Fruit fly (Drosophila melanogaster) whole organism, embryonic: ENCODE results near the gene CG2444.

Experiments used
- ATbp ChIP-seq: fragments of 200-800 bp; sonication (Bioruptor generic); optimal IDR thresholded peaks from 2 replicates; lab custom pipeline; 2017; ENCODE audit warnings: missing biosample characterization, mild to moderate bottlenecking, missing genetic modification characterization, missing genetic modification reagents
- CG10274 ChIP-seq: fragments of 200-800 bp; sonication (Bioruptor generic); optimal IDR thresholded peaks from 3 replicates; lab custom pipeline; 2017; ENCODE audit warnings: missing biosample characterization, mild to moderate bottlenecking, missing genetic modification characterization
- CG10366 ChIP-seq: fragments of 200-800 bp; sonication (Bioruptor generic); IDR thresholded peaks from 2 replicates; pipeline ENCODE4 v1.3.6; 2022; ENCODE audit warnings: missing biosample characterization, missing genetic modification characterization
- CG10654 ChIP-seq: fragments of 200-800 bp; sonication (Bioruptor generic); optimal IDR thresholded peaks from 2 replicates; lab custom pipeline; 2016; ENCODE audit warnings: missing biosample characterization, missing genetic modification characterization
- CG15514 ChIP-seq: fragments of 200-800 bp; sonication (Bioruptor generic); optimal IDR thresholded peaks from 3 replicates; lab custom pipeline; 2017; ENCODE audit warnings: missing biosample characterization, missing genetic modification characterization, mild to moderate bottlenecking, moderate library complexity, missing genetic modification reagents
- CG17612 ChIP-seq: fragments of 200-800 bp; sonication (Bioruptor generic); IDR thresholded peaks from 2 replicates; pipeline ENCODE4 v1.3.6; 2022; ENCODE audit warnings: missing biosample characterization, missing genetic modification characterization
- CG18011 ChIP-seq: fragments of 200-800 bp; sonication (Bioruptor generic); optimal IDR thresholded peaks from 2 replicates; lab custom pipeline; 2017; ENCODE audit warnings: missing biosample characterization, missing genetic modification characterization, mild to moderate bottlenecking, moderate library complexity, missing genotype
- CG3065 ChIP-seq: fragments of 200-800 bp; sonication (Bioruptor generic); optimal IDR thresholded peaks from 2 replicates; lab custom pipeline; 2016; ENCODE audit warnings: missing biosample characterization, missing genetic modification characterization
- CG31365 ChIP-seq: fragments of 200-800 bp; sonication (Bioruptor generic); optimal IDR thresholded peaks from 2 replicates; lab custom pipeline; 2018; ENCODE audit warnings: missing biosample characterization, mild to moderate bottlenecking, missing genetic modification characterization
- CG33213 ChIP-seq: fragments of 200-800 bp; sonication (Bioruptor generic); optimal IDR thresholded peaks from 3 replicates; lab custom pipeline; 2016; ENCODE audit warnings: missing biosample characterization, missing genetic modification characterization
- CG34376 ChIP-seq: fragments of 200-800 bp; sonication (Bioruptor generic); optimal IDR thresholded peaks from 2 replicates; lab custom pipeline; 2018; ENCODE audit warnings: missing biosample characterization, mild to moderate bottlenecking, missing genetic modification characterization
- CG8281 ChIP-seq: fragments of 200-800 bp; sonication (Bioruptor generic); optimal IDR thresholded peaks from 2 replicates; lab custom pipeline; 2018; ENCODE audit warnings: missing biosample characterization, mild to moderate bottlenecking, missing genetic modification characterization, moderate library complexity
- CG8290 ChIP-seq, 3 experiments: fragments of 200-800 bp; sonication (Bioruptor generic); optimal IDR thresholded peaks; 2 replicates each; lab custom pipeline; 2016 to 2019; ENCODE audit warnings: missing biosample characterization in 3 of 3, missing genetic modification characterization in 3 of 3, mild to moderate bottlenecking in 2 of 3, moderate library complexity in 1 of 3
- CG8924 ChIP-seq: fragments of 200-800 bp; optimal IDR thresholded peaks from 3 replicates; lab custom pipeline; 2019; ENCODE audit warnings: missing biosample characterization, mild to moderate bottlenecking, missing genetic modification characterization, moderate library complexity
- CkIIα-i1 ChIP-seq: fragments of 200-800 bp; sonication (Bioruptor generic); IDR thresholded peaks from 2 replicates; pipeline ENCODE4 v1.3.6; 2022; ENCODE audit warnings: missing biosample characterization, missing genetic modification characterization
- D19B ChIP-seq: fragments of 200-800 bp; sonication (Bioruptor generic); optimal IDR thresholded peaks from 2 replicates; lab custom pipeline; 2017; ENCODE audit warnings: missing biosample characterization, mild to moderate bottlenecking, missing genetic modification characterization
- Dp ChIP-seq: fragments of 200-800 bp; sonication (Bioruptor generic); optimal IDR thresholded peaks from 2 replicates; lab custom pipeline; 2018; ENCODE audit warnings: missing biosample characterization, mild to moderate bottlenecking, missing genetic modification characterization, moderate library complexity
- Eip74EF ChIP-seq, 2 experiments: fragments of 200-800 bp in 1 of 2; fragments of >200 bp in 1 of 2; sonication (Bioruptor generic) in 1 of 2; optimal IDR thresholded peaks; 2 replicates each; lab custom pipeline; 2017 to 2019; ENCODE audit warnings: missing biosample characterization in 2 of 2, missing genetic modification characterization in 2 of 2, mild to moderate bottlenecking in 1 of 2, moderate library complexity in 1 of 2
- HLH4C ChIP-seq: fragments of 200-800 bp; sonication (Bioruptor generic); IDR thresholded peaks from 3 replicates; pipeline ENCODE4 v1.3.6; 2022; ENCODE audit warnings: missing biosample characterization, missing genetic modification characterization; ENCODE audit not compliant: partially characterized antibody
- HmgZ ChIP-seq: fragments of 200-800 bp; sonication (Bioruptor generic); optimal IDR thresholded peaks from 2 replicates; lab custom pipeline; 2018; ENCODE audit warnings: missing biosample characterization, mild to moderate bottlenecking, missing genetic modification characterization
- MBD-R2 ChIP-seq: fragments of 200-800 bp; sonication (Bioruptor generic); IDR thresholded peaks from 2 replicates; pipeline ENCODE4 v1.3.6; 2022; ENCODE audit warnings: missing biosample characterization, missing genetic modification characterization
- Nf-YB ChIP-seq: fragments of 200-800 bp; sonication (Bioruptor generic); optimal IDR thresholded peaks from 3 replicates; lab custom pipeline; 2019; ENCODE audit warnings: missing biosample characterization, mild to moderate bottlenecking, missing genetic modification characterization, moderate library complexity
- Sry-δ ChIP-seq: fragments of 200-800 bp; sonication (Bioruptor generic); optimal IDR thresholded peaks from 2 replicates; lab custom pipeline; 2016; ENCODE audit warnings: missing biosample characterization, missing genetic modification characterization
- Ssrp ChIP-seq: fragments of 200-800 bp; sonication (Bioruptor generic); optimal IDR thresholded peaks from 2 replicates; lab custom pipeline; 2018; ENCODE audit warnings: missing biosample characterization, mild to moderate bottlenecking, missing genetic modification characterization, moderate library complexity
- Vsx1 ChIP-seq: fragments of 200-800 bp; sonication (Bioruptor generic); optimal IDR thresholded peaks from 2 replicates; lab custom pipeline; 2017; ENCODE audit warnings: missing biosample characterization, mild to moderate bottlenecking, missing genetic modification characterization, missing genetic modification reagents
- ase ChIP-seq: fragments of 200-800 bp; sonication (Bioruptor generic); IDR thresholded peaks from 3 replicates; pipeline ENCODE4 v1.3.6; 2022; ENCODE audit warnings: missing biosample characterization, missing genetic modification characterization
- bowl ChIP-seq: fragments of 200-800 bp; sonication (Bioruptor generic); IDR thresholded peaks from 2 replicates; pipeline ENCODE4 v1.3.6; 2022; ENCODE audit warnings: missing biosample characterization, missing genetic modification characterization
- dpn ChIP-seq, 2 experiments: fragments of 200-800 bp; sonication (Bioruptor generic); optimal IDR thresholded peaks; 3 replicates each; lab custom pipeline; 2016; ENCODE audit warnings: missing biosample characterization in 2 of 2, missing genetic modification characterization in 2 of 2
- dysf ChIP-seq: fragments of 200-800 bp; sonication (Bioruptor generic); IDR thresholded peaks from 3 replicates; pipeline ENCODE4 v1.3.6; 2022; ENCODE audit warnings: missing biosample characterization, missing genetic modification characterization
- ham ChIP-seq: fragments of 200-800 bp; sonication (Bioruptor generic); IDR thresholded peaks from 2 replicates; pipeline ENCODE4 v1.3.6; 2022; ENCODE audit warnings: missing biosample characterization, missing genetic modification characterization
- hkb ChIP-seq, 2 experiments: fragments of 200-800 bp in 1 of 2; fragments of >200 bp in 1 of 2; sonication (Bioruptor generic) in 1 of 2; IDR thresholded peaks in 1 of 2; optimal IDR thresholded peaks in 1 of 2; 2 replicates each; pipeline versions ENCODE4 v1.3.6 to Lab custom; 2017 to 2022; ENCODE audit warnings: missing biosample characterization in 1 of 2, missing genetic modification characterization in 1 of 2
- jigr1 ChIP-seq: fragments of 200-800 bp; sonication (Bioruptor generic); IDR thresholded peaks from 3 replicates; pipeline ENCODE4 v1.3.6; 2022; ENCODE audit warnings: missing biosample characterization, missing genetic modification characterization
- jing ChIP-seq: fragments of 200-800 bp; sonication (Bioruptor generic); optimal IDR thresholded peaks from 2 replicates; lab custom pipeline; 2018; ENCODE audit warnings: missing biosample characterization, mild to moderate bottlenecking, missing genetic modification characterization
- jumu ChIP-seq: fragments of 200-800 bp; sonication (Bioruptor generic); optimal IDR thresholded peaks from 3 replicates; lab custom pipeline; 2016; ENCODE audit warnings: missing biosample characterization, missing genetic modification characterization
- onecut ChIP-seq: fragments of 200-800 bp; sonication (Bioruptor generic); IDR thresholded peaks from 2 replicates; pipeline ENCODE4 v1.3.6; 2022; ENCODE audit warnings: missing biosample characterization, missing genetic modification characterization
- pfk ChIP-seq: fragments of 200-800 bp; sonication (Bioruptor generic); optimal IDR thresholded peaks from 2 replicates; lab custom pipeline; 2018; ENCODE audit warnings: missing biosample characterization, mild to moderate bottlenecking, missing genetic modification characterization, moderate library complexity
- pnt ChIP-seq: fragments of 200-800 bp; sonication (Bioruptor generic); optimal IDR thresholded peaks from 3 replicates; lab custom pipeline; 2016; ENCODE audit warnings: missing biosample characterization, missing genetic modification characterization
- sd ChIP-seq: fragments of 200-800 bp; sonication (Bioruptor generic); optimal IDR thresholded peaks from 3 replicates; lab custom pipeline; 2018; ENCODE audit warnings: missing biosample characterization, mild to moderate bottlenecking, missing genetic modification characterization, moderate library complexity
- sisA ChIP-seq: fragments of 200-800 bp; sonication (Bioruptor generic); IDR thresholded peaks from 2 replicates; pipeline ENCODE4 v1.3.6; 2022; ENCODE audit warnings: missing biosample characterization, missing genetic modification characterization
- slou ChIP-seq: fragments of 200-800 bp; sonication (Bioruptor generic); optimal IDR thresholded peaks from 3 replicates; lab custom pipeline; 2016; ENCODE audit warnings: missing biosample characterization, missing genetic modification characterization
- sqz ChIP-seq: fragments of 200-800 bp; sonication (Bioruptor generic); optimal IDR thresholded peaks from 3 replicates; lab custom pipeline; 2018; ENCODE audit warnings: missing biosample characterization, mild to moderate bottlenecking, missing genetic modification characterization
- stc ChIP-seq: fragments of 200-800 bp; sonication (Bioruptor generic); IDR thresholded peaks from 2 replicates; pipeline ENCODE4 v1.3.6; 2022; ENCODE audit warnings: missing biosample characterization, missing genetic modification characterization
- unc-4 ChIP-seq: fragments of 200-800 bp; sonication (Bioruptor generic); IDR thresholded peaks from 2 replicates; pipeline ENCODE4 v1.3.6; 2022; ENCODE audit warnings: missing biosample characterization, missing genetic modification characterization; ENCODE audit not compliant: partially characterized antibody
- unpg ChIP-seq: fragments of 200-800 bp; sonication (Bioruptor generic); optimal IDR thresholded peaks from 3 replicates; lab custom pipeline; 2018; ENCODE audit warnings: missing biosample characterization, mild to moderate bottlenecking, missing genetic modification characterization, moderate library complexity
- zen ChIP-seq: fragments of 200-800 bp; sonication (Bioruptor generic); optimal IDR thresholded peaks from 3 replicates; lab custom pipeline; 2018; ENCODE audit warnings: missing biosample characterization, mild to moderate bottlenecking, missing genetic modification characterization, moderate library complexity
- zfh2 ChIP-seq: fragments of 200-800 bp; sonication (Bioruptor generic); optimal IDR thresholded peaks from 2 replicates; lab custom pipeline; 2016; ENCODE audit warnings: missing biosample characterization, missing genetic modification characterization

CG2444 gene

dm6 chrX:11681558-11682551 is 23.2 kb downstream of the CG2444 start (continued):
- TF ChIP-seq pfk (GFP tag; lab: Kevin White, UChicago), result peak; percentile 33
- TF ChIP-seq jigr1 (GFP tag; lab: Robert Waterston, UW), result no peak
- TF ChIP-seq Nf-YB (GFP tag; lab: Kevin White, UChicago), result peak; percentile 49
- no peak for TF ChIP-seq bowl (GFP tag; lab: Robert Waterston, UW)
- TF ChIP-seq sd (tag; lab: Kevin White, UChicago), result peak; percentile 60
- 0 out of 2 replicates have a peak, but pooled peaks have one; percentile 6 for TF ChIP-seq stc (GFP tag; lab: Robert Waterston, UW)
- peak in 1 of 2 experiments; percentile 52 for TF ChIP-seq Eip74EF (GFP tag; optimal IDR thresholded peaks at IDR 0.05; lab: Kevin White, UChicago)
- peak; percentile 13 for TF ChIP-seq slou (GFP tag; lab: Kevin White, UChicago)
- peak; percentile 72 for TF ChIP-seq CG8290 (GFP tag; optimal IDR thresholded peaks at IDR 0.05; lab: Kevin White, UChicago)
- peak; percentile 77 to 89 for TF ChIP-seq CG8290 (tag; optimal IDR thresholded peaks at IDR 0.05; lab: Kevin White, UChicago)
- no peak for TF ChIP-seq CG3065 (GFP tag; lab: Kevin White, UChicago)
- TF ChIP-seq pnt (GFP tag; lab: Kevin White, UChicago), result peak; percentile 59
- TF ChIP-seq unpg (GFP tag; lab: Kevin White, UChicago), result peak; percentile 48
- peak; percentile 67; the same call in 1 of the 2 replicates for TF ChIP-seq unc-4 (GFP tag; lab: Robert Waterston, UW)
- TF ChIP-seq dysf, result peak; percentile 48; the same call in 2 of the 3 replicates
- TF ChIP-seq CG8281 (tag; lab: Kevin White, UChicago), result peak; percentile 25
- TF ChIP-seq CG10274 (GFP tag; lab: Kevin White, UChicago), result peak; percentile 41
- TF ChIP-seq HmgZ, result peak; percentile 60
- peak; percentile 84 for TF ChIP-seq CG15514
- peak; percentile 36; the same call in 1 of the 2 replicates for TF ChIP-seq sisA
- no peak for TF ChIP-seq ATbp (GFP tag; lab: Kevin White, UChicago)
- TF ChIP-seq hkb (optimal IDR thresholded peaks at IDR 0.05; lab: Kevin White, UChicago), result no peak
- TF ChIP-seq hkb (GFP tag; IDR thresholded peaks at IDR 0.05; lab: Robert Waterston, UW), result no peak
- TF ChIP-seq zen (tag; lab: Kevin White, UChicago), result peak; percentile 10
- TF ChIP-seq CG10654, result peak; percentile 51
- no peak for TF ChIP-seq CG17612
- peak; percentile 39 for TF ChIP-seq CG10366 (GFP tag; lab: Robert Waterston, UW)
- TF ChIP-seq ham (GFP tag; lab: Robert Waterston, UW), result no peak
- TF ChIP-seq HLH4C (GFP tag; lab: Robert Waterston, UW), result peak; percentile 40; the same call in 2 of the 3 replicates
- peak; percentile 47; the same call in 1 of the 2 replicates for TF ChIP-seq MBD-R2 (GFP tag; lab: Robert Waterston, UW)
- TF ChIP-seq CG34376 (GFP tag; lab: Kevin White, UChicago), result peak; percentile 87
- TF ChIP-seq Sry-δ, result peak; percentile 75
- peak; percentile 40 for TF ChIP-seq Vsx1
- TF ChIP-seq CG18011 (GFP tag; lab: Kevin White, UChicago), result peak; percentile 39
- TF ChIP-seq jumu (GFP tag; lab: Kevin White, UChicago), result peak; percentile 63
- no peak for TF ChIP-seq jing (GFP tag; lab: Kevin White, UChicago)
- TF ChIP-seq dpn (GFP tag; optimal IDR thresholded peaks at IDR 0.05; lab: Kevin White, UChicago), result peak; percentile 69 to 75
- no peak for TF ChIP-seq CkIIα-i1 (GFP tag; lab: Robert Waterston, UW)
- no peak for TF ChIP-seq CG31365 (tag; lab: Kevin White, UChicago)
- peak; percentile 59 for TF ChIP-seq D19B (GFP tag; lab: Kevin White, UChicago)
- TF ChIP-seq CG8924, result peak; percentile 76
- TF ChIP-seq Ssrp (tag; lab: Kevin White, UChicago), result peak; percentile 46
- peak; percentile 27 for TF ChIP-seq CG33213 (GFP tag; lab: Kevin White, UChicago)
- peak; percentile 9; the same call in 1 of the 2 replicates for TF ChIP-seq onecut (GFP tag; lab: Robert Waterston, UW)
- peak; percentile 86 for TF ChIP-seq Dp (GFP tag; lab: Kevin White, UChicago)
- TF ChIP-seq ase (GFP tag; lab: Robert Waterston, UW), result no peak; the same call in 2 of the 3 replicates
- TF ChIP-seq sqz (GFP tag; lab: Kevin White, UChicago), result peak; percentile 19
- peak; percentile 79 for TF ChIP-seq zfh2
